Worm (Caenorhabditis elegans) whole organism, mixed stage, embryonic: ENCODE results near the gene aak-2.

Experiments used
- elt-1 ChIP-seq: sonication (generic microtip); optimal IDR thresholded peaks from 2 replicates; lab custom pipeline; 2017; ENCODE audit warnings: missing genetic modification characterization, mild to moderate bottlenecking, missing compliant biosample characterization, antibody characterized with exemption, moderate library complexity, borderline replicate concordance; ENCODE audit not compliant: insufficient read depth
- flh-1 ChIP-seq: fragments of 200-800 bp; sonication (Bioruptor generic); optimal IDR thresholded peaks from 2 replicates; lab custom pipeline; 2018; ENCODE audit warnings: mild to moderate bottlenecking, missing genetic modification characterization, moderate library complexity, missing compliant biosample characterization
- hlh-1 ChIP-seq: fragments of 150-350 bp; optimal IDR thresholded peaks from 2 replicates; lab custom pipeline; 2014; ENCODE audit warnings: missing biosample characterization, missing genetic modification reagents, missing genetic modification characterization
- lin-13 ChIP-seq: fragments of 150-350 bp; optimal IDR thresholded peaks from 2 replicates; lab custom pipeline; 2014; ENCODE audit warnings: missing biosample characterization, missing genetic modification characterization
- mep-1 ChIP-seq: fragments of 150-350 bp; optimal IDR thresholded peaks from 2 replicates; lab custom pipeline; 2017; ENCODE audit warnings: missing biosample characterization, missing genetic modification reagents, missing genetic modification characterization, inconsistent platforms
- nhr-12 ChIP-seq: fragments of 150-350 bp; optimal IDR thresholded peaks from 2 replicates; lab custom pipeline; 2014; ENCODE audit warnings: missing biosample characterization, missing genetic modification characterization
- nhr-2 ChIP-seq: fragments of 150-350 bp; optimal IDR thresholded peaks from 2 replicates; lab custom pipeline; 2014; ENCODE audit warnings: missing biosample characterization, missing genetic modification characterization
- nhr-237 ChIP-seq: fragments of 150-350 bp; optimal IDR thresholded peaks from 2 replicates; lab custom pipeline; 2014; ENCODE audit warnings: missing biosample characterization, missing genetic modification characterization
- nhr-28 ChIP-seq: fragments of 150-350 bp; optimal IDR thresholded peaks from 2 replicates; lab custom pipeline; 2014; ENCODE audit warnings: missing biosample characterization, missing genetic modification characterization
- pha-4 ChIP-seq: fragments of 150-350 bp; optimal IDR thresholded peaks from 2 replicates; lab custom pipeline; 2018; ENCODE audit warnings: missing biosample characterization, missing genetic modification reagents, missing genetic modification characterization
- sptf-1 ChIP-seq: sonication (generic microtip); optimal IDR thresholded peaks from 2 replicates; lab custom pipeline; 2017; ENCODE audit warnings: mild to moderate bottlenecking, missing genetic modification characterization, moderate library complexity, missing compliant biosample characterization
- unc-39 ChIP-seq: fragments of 150-350 bp; optimal IDR thresholded peaks from 2 replicates; lab custom pipeline; 2014; ENCODE audit warnings: missing biosample characterization, missing genetic modification characterization

ce11 chrX:16793470-16793869, 2.4 kb upstream of the aak-2 start:
- no peak for TF ChIP-seq unc-39
- no peak for TF ChIP-seq sptf-1
- TF ChIP-seq nhr-12 (tag; lab: Kevin White, UChicago): no peak
- no peak for TF ChIP-seq elt-1 (tag; lab: Kevin White, UChicago)
- no peak for TF ChIP-seq mep-1 (tag; lab: Kevin White, UChicago)
- no peak for TF ChIP-seq hlh-1 (tag; lab: Kevin White, UChicago)
- TF ChIP-seq nhr-237 (tag; lab: Kevin White, UChicago): no peak
- no peak for TF ChIP-seq pha-4 (tag; lab: Kevin White, UChicago)
- no peak for TF ChIP-seq lin-13 (tag; lab: Kevin White, UChicago)
- TF ChIP-seq nhr-28 (tag; lab: Kevin White, UChicago): no peak
- TF ChIP-seq nhr-2 (tag; lab: Kevin White, UChicago): no peak
- no peak for TF ChIP-seq flh-1 (GFP tag; lab: Kevin White, UChicago)
